Worm (Caenorhabditis elegans) whole organism, L4 larva: ENCODE results near the gene Y17G9B.11.
"Not testable (repeated sequence)": the region's sequence is repeated elsewhere in the genome, so short reads cannot be mapped to it uniquely, and the experiment has no call there.

Experiments
- F37D6.2 ChIP-seq: sonication (generic microtip); optimal IDR thresholded peaks from 2 replicates; lab custom pipeline; 2016; ENCODE audit warnings: mild to moderate bottlenecking, missing genetic modification characterization, missing compliant biosample characterization
- F49E8.2 ChIP-seq: sonication (generic microtip); optimal IDR thresholded peaks from 2 replicates; lab custom pipeline; 2016; ENCODE audit warnings: missing compliant biosample characterization, mild to moderate bottlenecking, missing genetic modification characterization, borderline replicate concordance
- T20F7.1 ChIP-seq: fragments of 200-800 bp; sonication (Bioruptor generic); optimal IDR thresholded peaks from 2 replicates; lab custom pipeline; 2018; ENCODE audit warnings: mild to moderate bottlenecking, missing genetic modification characterization, missing compliant biosample characterization
- T26A8.4 ChIP-seq: fragments of 200-800 bp; sonication (Bioruptor generic); IDR thresholded peaks from 2 replicates; pipeline ENCODE4 v1.3.6; 2022; ENCODE audit warnings: missing genetic modification characterization, missing compliant biosample characterization
- Y105C5A.15 ChIP-seq: fragments of 200-800 bp; sonication (Bioruptor generic); IDR thresholded peaks from 2 replicates; pipeline ENCODE4 v1.3.6; 2022; ENCODE audit warnings: missing genetic modification characterization, missing compliant biosample characterization
- Y5F2A.4 ChIP-seq: fragments of 200-800 bp; sonication (Bioruptor generic); optimal IDR thresholded peaks from 2 replicates; lab custom pipeline; 2018; ENCODE audit warnings: mild to moderate bottlenecking, missing genetic modification characterization, missing compliant biosample characterization
- ZK337.2 ChIP-seq: fragments of 200-800 bp; sonication (Bioruptor generic); IDR thresholded peaks from 2 replicates; pipeline ENCODE4 v1.3.6; 2022; ENCODE audit warnings: missing genetic modification reagents, missing genetic modification characterization, missing compliant biosample characterization
- ZK546.5 ChIP-seq, 2 experiments: sonication (generic microtip); optimal IDR thresholded peaks; 2 replicates each; lab custom pipeline; 2017; ENCODE audit warnings: missing biosample characterization in 2 of 2, missing genetic modification characterization in 2 of 2
- ceh-20 ChIP-seq: fragments of 200-800 bp; sonication (Bioruptor generic); IDR thresholded peaks from 2 replicates; pipeline ENCODE4 v1.3.6; 2022; ENCODE audit warnings: missing genetic modification reagents, missing genetic modification characterization, missing compliant biosample characterization
- ceh-32 ChIP-seq: sonication (generic microtip); optimal IDR thresholded peaks from 2 replicates; lab custom pipeline; 2016; ENCODE audit warnings: mild to moderate bottlenecking, missing genetic modification characterization, missing compliant biosample characterization; ENCODE audit not compliant: poor library complexity
- ctbp-1 ChIP-seq: fragments of 200-800 bp; sonication (Bioruptor generic); IDR thresholded peaks from 2 replicates; pipeline ENCODE4 v1.3.6; 2022; ENCODE audit warnings: missing genetic modification reagents, missing genetic modification characterization, missing compliant biosample characterization
- daf-16 ChIP-seq, 3 experiments: sonication (generic microtip); optimal IDR thresholded peaks; 2 replicates each; lab custom pipeline; 2016 to 2017; ENCODE audit warnings: missing genetic modification characterization in 3 of 3, missing genetic modification reagents in 3 of 3, mild to moderate bottlenecking in 2 of 3, missing compliant biosample characterization in 2 of 3, missing biosample characterization in 1 of 3, moderate library complexity in 1 of 3
- dmd-6 ChIP-seq: fragments of 200-800 bp; sonication (Bioruptor generic); IDR thresholded peaks from 2 replicates; pipeline ENCODE4 v1.3.6; 2022; ENCODE audit warnings: missing genetic modification reagents, missing genetic modification characterization, missing compliant biosample characterization
- dmd-8 ChIP-seq: fragments of 200-800 bp; sonication (Bioruptor generic); IDR thresholded peaks from 2 replicates; pipeline ENCODE4 v1.3.6; 2022; ENCODE audit warnings: missing genetic modification characterization, missing compliant biosample characterization
- dmd-9 ChIP-seq: fragments of 200-800 bp; sonication (Bioruptor generic); IDR thresholded peaks from 2 replicates; pipeline ENCODE4 v1.3.6; 2022; ENCODE audit warnings: missing genetic modification reagents, missing genetic modification characterization, missing compliant biosample characterization
- dpl-1 ChIP-seq: fragments of 150-350 bp; optimal IDR thresholded peaks from 2 replicates; lab custom pipeline; 2014; ENCODE audit warnings: missing biosample characterization, missing genetic modification reagents, missing genetic modification characterization
- duxl-1 ChIP-seq: sonication (generic microtip); optimal IDR thresholded peaks from 2 replicates; lab custom pipeline; 2016; ENCODE audit warnings: mild to moderate bottlenecking, missing genetic modification characterization, moderate library complexity, missing compliant biosample characterization; ENCODE audit not compliant: poor library complexity
- dve-1 ChIP-seq: sonication (generic microtip); optimal IDR thresholded peaks from 2 replicates; lab custom pipeline; 2017; ENCODE audit warnings: antibody characterized with exemption, mild to moderate bottlenecking, missing genetic modification characterization, missing compliant biosample characterization; ENCODE audit not compliant: insufficient read depth
- egl-43 ChIP-seq: fragments of 200-800 bp; sonication (Bioruptor generic); IDR thresholded peaks from 2 replicates; pipeline ENCODE4 v1.3.6; 2022; ENCODE audit warnings: missing genetic modification reagents, missing genetic modification characterization, missing compliant biosample characterization
- hif-1 ChIP-seq, 2 experiments: sonication (generic microtip); optimal IDR thresholded peaks; 2 replicates each; lab custom pipeline; 2016 to 2017; ENCODE audit warnings: missing compliant biosample characterization in 2 of 2, missing genetic modification characterization in 2 of 2, missing genetic modification reagents in 2 of 2, missing genotype in 2 of 2, mild to moderate bottlenecking in 1 of 2
- hlh-11 ChIP-seq: fragments of 200-800 bp; sonication (Bioruptor generic); optimal IDR thresholded peaks from 2 replicates; lab custom pipeline; 2018; ENCODE audit warnings: mild to moderate bottlenecking, missing genetic modification characterization, missing compliant biosample characterization
- hmg-1.1 ChIP-seq: fragments of 200-800 bp; sonication (Bioruptor generic); IDR thresholded peaks from 2 replicates; pipeline ENCODE4 v1.3.6; 2022; ENCODE audit warnings: missing genetic modification reagents, missing genetic modification characterization, missing compliant biosample characterization
- jun-1 ChIP-seq: fragments of 150-350 bp; optimal IDR thresholded peaks from 2 replicates; lab custom pipeline; 2014; ENCODE audit warnings: missing biosample characterization, missing genetic modification reagents, missing genetic modification characterization
- lim-7 ChIP-seq: fragments of 200-800 bp; sonication (Bioruptor generic); IDR thresholded peaks from 2 replicates; pipeline ENCODE4 v1.3.6; 2022; ENCODE audit warnings: missing genetic modification characterization, missing compliant biosample characterization
- lin-1 ChIP-seq: fragments of 200-800 bp; sonication (Bioruptor generic); IDR thresholded peaks from 2 replicates; pipeline ENCODE4 v1.3.6; 2022; ENCODE audit warnings: missing genetic modification reagents, missing genetic modification characterization, missing compliant biosample characterization
- lin-29 ChIP-seq: fragments of 200-800 bp; sonication (Bioruptor generic); IDR thresholded peaks from 2 replicates; pipeline ENCODE4 v1.3.6; 2022; ENCODE audit warnings: missing genetic modification reagents, missing genetic modification characterization, missing compliant biosample characterization
- lin-38 ChIP-seq: fragments of 200-800 bp; sonication (Bioruptor generic); IDR thresholded peaks from 2 replicates; pipeline ENCODE4 v1.3.6; 2022; ENCODE audit warnings: missing genetic modification reagents, missing genetic modification characterization, missing compliant biosample characterization
- lsy-2 ChIP-seq, 2 experiments: fragments of 150-350 bp in 1 of 2; sonication (generic microtip) in 1 of 2; optimal IDR thresholded peaks; 2 replicates each; lab custom pipeline; 2014 to 2017; ENCODE audit warnings: missing biosample characterization in 2 of 2, missing genetic modification characterization in 2 of 2
- madf-5 ChIP-seq, 2 experiments: fragments of 200-800 bp; sonication (Bioruptor generic); IDR thresholded peaks; 2 replicates each; pipeline ENCODE4 v1.3.6; 2022; ENCODE audit warnings: missing compliant biosample characterization in 2 of 2, missing genetic modification characterization in 2 of 2
- mep-1 ChIP-seq: fragments of 150-350 bp; sonication (generic microtip); optimal IDR thresholded peaks from 3 replicates; lab custom pipeline; 2014; ENCODE audit warnings: missing biosample characterization, missing genetic modification characterization
- mxl-2 ChIP-seq: fragments of 200-800 bp; sonication (Bioruptor generic); conservative IDR thresholded peaks from 2 replicates; pipeline ENCODE4 v1.3.6; 2022; ENCODE audit warnings: missing genetic modification reagents, missing genetic modification characterization, missing compliant biosample characterization
- mxl-3 ChIP-seq: fragments of 200-800 bp; sonication (Bioruptor generic); optimal IDR thresholded peaks from 2 replicates; lab custom pipeline; 2018; ENCODE audit warnings: mild to moderate bottlenecking, missing genetic modification characterization, missing compliant biosample characterization
- nhr-102 ChIP-seq: sonication (generic microtip); optimal IDR thresholded peaks from 2 replicates; lab custom pipeline; 2016; ENCODE audit warnings: mild to moderate bottlenecking, missing genetic modification characterization, moderate library complexity, missing compliant biosample characterization
- nhr-42 ChIP-seq: fragments of 200-800 bp; sonication (Bioruptor generic); IDR thresholded peaks from 2 replicates; pipeline ENCODE4 v1.3.6; 2022; ENCODE audit warnings: missing genetic modification characterization, missing compliant biosample characterization
- nhr-48 ChIP-seq: sonication (generic microtip); optimal IDR thresholded peaks from 2 replicates; lab custom pipeline; 2016; ENCODE audit warnings: mild to moderate bottlenecking, missing genetic modification characterization, missing compliant biosample characterization
- nhr-77 ChIP-seq: fragments of 150-350 bp; optimal IDR thresholded peaks from 2 replicates; lab custom pipeline; 2014; ENCODE audit warnings: missing biosample characterization, missing genetic modification characterization
- pha-4 ChIP-seq, 2 experiments: fragments of 150-350 bp in 1 of 2; fragments of 200-800 bp in 1 of 2; sonication (Bioruptor generic) in 1 of 2; IDR thresholded peaks in 1 of 2; optimal IDR thresholded peaks in 1 of 2; 2 replicates each; pipeline versions ENCODE4 v1.3.6 to Lab custom; 2014 to 2022; ENCODE audit warnings: missing genetic modification characterization in 2 of 2, missing genetic modification reagents in 2 of 2, missing biosample characterization in 1 of 2, missing compliant biosample characterization in 1 of 2
- pqm-1 ChIP-seq: sonication (generic microtip); optimal IDR thresholded peaks from 2 replicates; lab custom pipeline; 2017; ENCODE audit warnings: missing biosample characterization, missing genetic modification characterization
- spr-1 ChIP-seq: sonication (generic microtip); optimal IDR thresholded peaks from 2 replicates; lab custom pipeline; 2016; ENCODE audit warnings: mild to moderate bottlenecking, missing genetic modification characterization, missing compliant biosample characterization
- spr-3 ChIP-seq: fragments of 200-800 bp; sonication (Bioruptor generic); optimal IDR thresholded peaks from 2 replicates; lab custom pipeline; 2018; ENCODE audit warnings: mild to moderate bottlenecking, missing genetic modification characterization, missing compliant biosample characterization
- tra-1 ChIP-seq: fragments of 200-800 bp; sonication (Bioruptor generic); IDR thresholded peaks from 2 replicates; pipeline ENCODE4 v1.3.6; 2022; ENCODE audit warnings: missing genetic modification reagents, missing genetic modification characterization, missing compliant biosample characterization
- unc-130 ChIP-seq: sonication (generic microtip); optimal IDR thresholded peaks from 2 replicates; lab custom pipeline; 2016; ENCODE audit warnings: missing genetic modification reagents, missing genetic modification characterization, missing compliant biosample characterization
- vab-7 ChIP-seq: fragments of 200-800 bp; sonication (Bioruptor generic); IDR thresholded peaks from 2 replicates; pipeline ENCODE4 v1.3.6; 2022; ENCODE audit warnings: missing genetic modification reagents, missing genetic modification characterization, missing compliant biosample characterization
- zfp-3 ChIP-seq: fragments of 200-800 bp; sonication (Bioruptor generic); conservative IDR thresholded peaks from 2 replicates; pipeline ENCODE4 v1.3.6; 2022; ENCODE audit warnings: missing genetic modification reagents, missing genetic modification characterization, missing compliant biosample characterization

Gene Y17G9B.11

DNA sequence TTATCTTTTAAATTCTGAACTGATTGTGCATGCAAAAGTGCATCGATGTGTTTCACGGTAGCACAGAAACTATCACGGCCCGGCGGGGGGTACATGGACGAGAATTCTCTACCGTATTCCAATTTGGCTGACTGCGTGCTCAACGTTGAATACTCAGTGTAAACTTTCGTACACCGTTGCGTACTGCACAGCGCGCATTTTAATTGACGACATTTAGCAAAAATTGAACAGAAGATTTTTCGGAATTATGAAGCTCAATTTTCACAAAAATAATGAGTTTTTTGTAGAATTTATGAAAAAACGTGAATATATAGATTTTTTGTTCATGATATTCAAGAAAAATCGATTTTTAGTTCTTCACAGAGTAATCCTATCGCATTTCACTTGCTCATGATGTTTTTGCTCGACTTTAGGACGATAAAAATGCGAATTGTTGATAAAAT lies 30.9 kb upstream of the Y17G9B.11 start (continued):
- TF ChIP-seq dpl-1 (GFP tag; lab: Kevin White, UChicago) (peak; percentile 67), lin-29 (GFP tag; lab: Robert Waterston, UW) (peak; percentile 100), egl-43 (GFP tag; lab: Robert Waterston, UW) (peak; percentile 99), dve-1 (tag; lab: Kevin White, UChicago) (peak; percentile 62), Y5F2A.4 (GFP tag; lab: Kevin White, UChicago) (peak; percentile 35), lin-38 (peak; percentile 100), pha-4 (GFP tag; IDR thresholded peaks at IDR 0.05; lab: Robert Waterston, UW) (peak; percentile 99), lsy-2 (tag; optimal IDR thresholded peaks at IDR 0.05; lab: Kevin White, UChicago) (peak; percentile 96 to 97), dmd-8 (GFP tag; lab: Robert Waterston, UW) (peak; percentile 81), mxl-3 (GFP tag; lab: Kevin White, UChicago) (peak; percentile 5), T26A8.4 (GFP tag; lab: Robert Waterston, UW) (peak; percentile 100), hmg-1.1 (GFP tag; lab: Robert Waterston, UW) (peak; percentile 100), zfp-3 (peak; percentile 100), dmd-9 (GFP tag; lab: Robert Waterston, UW) (peak; percentile 100), spr-1 (tag; lab: Kevin White, UChicago) (peak; percentile 89), nhr-102 (tag; lab: Kevin White, UChicago) (peak; percentile 96), pqm-1 (tag; lab: Kevin White, UChicago) (peak; percentile 7), daf-16 (GFP tag; optimal IDR thresholded peaks at IDR 0.05; lab: Kevin White, UChicago) (peak; percentile 22 to 30), daf-16 (tag; optimal IDR thresholded peaks at IDR 0.05; lab: Kevin White, UChicago) (peak; percentile 16), unc-130 (GFP tag; lab: Kevin White, UChicago) (peak; percentile 1), F49E8.2 (tag; lab: Kevin White, UChicago) (peak; percentile 49), mep-1 (peak; percentile 68), mxl-2 (GFP tag; lab: Robert Waterston, UW) (peak; percentile 95), tra-1 (GFP tag; lab: Robert Waterston, UW) (peak; percentile 100), hif-1 (tag; optimal IDR thresholded peaks at IDR 0.05; lab: Kevin White, UChicago) (peak; percentile 68 to 78), ZK546.5 (tag; optimal IDR thresholded peaks at IDR 0.05; lab: Kevin White, UChicago) (peak in 1 of 2 experiments; percentile 38), F37D6.2 (tag; lab: Kevin White, UChicago) (peak; percentile 91), vab-7 (GFP tag; lab: Robert Waterston, UW) (peak; percentile 100), dmd-6 (GFP tag; lab: Robert Waterston, UW) (peak; percentile 100), nhr-48 (peak; percentile 84), jun-1 (tag; lab: Kevin White, UChicago) (peak; percentile 1), ZK337.2 (peak; percentile 100), ceh-20 (peak; percentile 100), madf-5 (GFP tag; IDR thresholded peaks at IDR 0.05; lab: Robert Waterston, UW) (peak; percentile 95 to 100), lim-7 (GFP tag; lab: Robert Waterston, UW) (peak; percentile 65; the same call in 1 of the 2 replicates), ctbp-1 (GFP tag; lab: Robert Waterston, UW) (peak; percentile 99)
- TF ChIP-seq pha-4 (tag; optimal IDR thresholded peaks at IDR 0.05; lab: Kevin White, UChicago): not testable (repeated sequence)

DNA sequence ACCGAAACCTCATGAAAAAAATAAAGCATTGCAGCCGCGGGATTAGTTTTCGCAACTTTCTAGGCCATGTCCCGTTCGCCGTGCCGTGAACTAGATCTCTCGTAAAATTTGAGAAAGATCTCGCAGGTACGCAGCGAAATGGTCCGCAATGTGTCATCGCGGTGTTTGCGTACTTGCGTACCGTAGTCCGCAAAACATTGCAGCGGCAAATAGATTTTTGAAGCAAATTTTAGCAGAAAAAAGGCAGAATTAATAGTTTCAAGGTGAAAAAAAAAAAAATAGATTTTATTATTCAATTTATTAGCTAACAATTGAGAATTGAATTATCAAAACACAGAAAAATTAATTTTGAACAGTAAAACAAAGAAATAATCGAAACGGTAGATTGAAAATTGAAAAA lies 28.5 kb upstream of the Y17G9B.11 start:
- peak in 1 of 2 experiments; percentile 71 for TF ChIP-seq ZK546.5 (tag; optimal IDR thresholded peaks at IDR 0.05; lab: Kevin White, UChicago)
- peak; percentile 94 for TF ChIP-seq T20F7.1 (GFP tag; lab: Kevin White, UChicago)
- peak; percentile 99 for TF ChIP-seq egl-43 (GFP tag; lab: Robert Waterston, UW)
- TF ChIP-seq nhr-42 (GFP tag; lab: Robert Waterston, UW): peak; percentile 100
- TF ChIP-seq ZK337.2: peak; percentile 100
- peak; percentile 99 for TF ChIP-seq hmg-1.1 (GFP tag; lab: Robert Waterston, UW)
- TF ChIP-seq mxl-2 (GFP tag; lab: Robert Waterston, UW): peak; percentile 95
- TF ChIP-seq dpl-1 (GFP tag; lab: Kevin White, UChicago): peak; percentile 68
- TF ChIP-seq dmd-9 (GFP tag; lab: Robert Waterston, UW): peak; percentile 100
- TF ChIP-seq vab-7 (GFP tag; lab: Robert Waterston, UW): peak; percentile 100
- peak in 1 of 2 experiments; percentile 84 for TF ChIP-seq hif-1 (tag; optimal IDR thresholded peaks at IDR 0.05; lab: Kevin White, UChicago)
- peak; percentile 82; the same call in 1 of the 2 replicates for TF ChIP-seq dmd-8 (GFP tag; lab: Robert Waterston, UW)
- TF ChIP-seq Y5F2A.4 (GFP tag; lab: Kevin White, UChicago): peak; percentile 31
- peak; percentile 34 for TF ChIP-seq ceh-32
- peak; percentile 100 for TF ChIP-seq zfp-3
- peak; percentile 98 for TF ChIP-seq lin-1
- TF ChIP-seq Y105C5A.15 (GFP tag; lab: Robert Waterston, UW): peak; percentile 70; the same call in 1 of the 2 replicates
- peak; percentile 70 for TF ChIP-seq duxl-1 (tag; lab: Kevin White, UChicago)
- TF ChIP-seq spr-3 (GFP tag; lab: Kevin White, UChicago): peak; percentile 70
- peak; percentile 100 for TF ChIP-seq ceh-20
- peak; percentile 100 for TF ChIP-seq dmd-6 (GFP tag; lab: Robert Waterston, UW)
- peak; percentile 71 for TF ChIP-seq nhr-77 (tag; lab: Kevin White, UChicago)
- peak; percentile 92 for TF ChIP-seq hlh-11 (tag; lab: Kevin White, UChicago)
